Worm (Caenorhabditis elegans) whole organism, L1 larva: ENCODE measurements around the gene fbxa-156.
"Not testable (repeated sequence)": the region's sequence is repeated elsewhere in the genome, so short reads cannot be mapped to it uniquely, and the experiment has no call there.

Source experiments
- Y116A8C.19 ChIP-seq: sonication (generic microtip); optimal IDR thresholded peaks from 2 replicates; lab custom pipeline; 2016; ENCODE audit warnings: missing compliant biosample characterization, missing genetic modification characterization, borderline replicate concordance
- aha-1 ChIP-seq: fragments of 150-350 bp; optimal IDR thresholded peaks from 2 replicates; lab custom pipeline; 2014; ENCODE audit warnings: missing biosample characterization, missing genetic modification characterization
- alr-1 ChIP-seq: fragments of 200-800 bp; sonication (Bioruptor generic); optimal IDR thresholded peaks from 2 replicates; lab custom pipeline; 2018; ENCODE audit warnings: borderline replicate concordance, mild to moderate bottlenecking, missing genetic modification characterization, missing compliant biosample characterization
- blmp-1 ChIP-seq: fragments of 150-350 bp; optimal IDR thresholded peaks from 2 replicates; lab custom pipeline; 2014; ENCODE audit warnings: missing biosample characterization, missing genetic modification characterization
- ceh-63 ChIP-seq: fragments of 200-800 bp; sonication (Bioruptor generic); optimal IDR thresholded peaks from 2 replicates; lab custom pipeline; 2018; ENCODE audit warnings: mild to moderate bottlenecking, missing genetic modification characterization, missing compliant biosample characterization
- ceh-82 ChIP-seq, 3 experiments: fragments of 150-350 bp in 1 of 3; sonication (generic microtip) in 2 of 3; optimal IDR thresholded peaks; 2 replicates each; lab custom pipeline; 2014 to 2017; ENCODE audit warnings: missing biosample characterization in 3 of 3, missing genetic modification characterization in 3 of 3
- ces-1 ChIP-seq: fragments of 150-350 bp; optimal IDR thresholded peaks from 2 replicates; lab custom pipeline; 2014; ENCODE audit warnings: missing biosample characterization, missing genetic modification reagents, missing genetic modification characterization
- dpl-1 ChIP-seq, 3 experiments: fragments of 150-350 bp in 2 of 3; sonication (generic microtip) in 1 of 3; optimal IDR thresholded peaks; 2 replicates each; lab custom pipeline; 2014 to 2017; ENCODE audit warnings: missing biosample characterization in 3 of 3, missing genetic modification characterization in 3 of 3, missing genetic modification reagents in 3 of 3
- efl-1 ChIP-seq, 4 experiments: fragments of 150-350 bp; optimal IDR thresholded peaks in 3 of 4; peaks in 1 of 4; 1 replicate in 1 of 4; 2 replicates in 3 of 4; lab custom pipeline; 2014; ENCODE audit warnings: missing biosample characterization in 2 of 4, missing genetic modification characterization in 2 of 4, missing genetic modification reagents in 2 of 4
- fkh-10 ChIP-seq: sonication (generic microtip); optimal IDR thresholded peaks from 2 replicates; lab custom pipeline; 2017; ENCODE audit warnings: missing biosample characterization, missing genetic modification reagents, missing genetic modification characterization
- fkh-4 ChIP-seq: sonication (generic microtip); optimal IDR thresholded peaks from 2 replicates; lab custom pipeline; 2016; ENCODE audit warnings: missing compliant biosample characterization, missing genetic modification characterization, borderline replicate concordance
- hlh-4 ChIP-seq: sonication (generic microtip); optimal IDR thresholded peaks from 2 replicates; lab custom pipeline; 2016; ENCODE audit warnings: mild to moderate bottlenecking, missing genetic modification characterization, missing compliant biosample characterization
- hpl-2 ChIP-seq: fragments of 150-350 bp; optimal IDR thresholded peaks from 2 replicates; lab custom pipeline; 2014; ENCODE audit warnings: missing biosample characterization, missing genetic modification reagents, missing genetic modification characterization
- isw-1 ChIP-seq: fragments of 200-800 bp; sonication (Bioruptor generic); IDR thresholded peaks from 2 replicates; pipeline ENCODE4 v1.3.6; 2022; ENCODE audit warnings: missing genetic modification characterization, missing compliant biosample characterization
- lin-39 ChIP-seq: fragments of 150-350 bp; optimal IDR thresholded peaks from 2 replicates; lab custom pipeline; 2014; ENCODE audit warnings: missing biosample characterization, missing genetic modification reagents, missing genetic modification characterization
- lir-3 ChIP-seq: sonication (generic microtip); optimal IDR thresholded peaks from 2 replicates; lab custom pipeline; 2016; ENCODE audit warnings: mild to moderate bottlenecking, missing genetic modification characterization, moderate library complexity, missing compliant biosample characterization; ENCODE audit not compliant: poor library complexity
- mdl-1 ChIP-seq, 2 experiments: fragments of 150-350 bp; optimal IDR thresholded peaks; 2 replicates each; lab custom pipeline; 2014 to 2017; ENCODE audit warnings: missing biosample characterization in 2 of 2, missing genetic modification characterization in 2 of 2, inconsistent platforms in 1 of 2
- mef-2 ChIP-seq: fragments of 150-350 bp; optimal IDR thresholded peaks from 2 replicates; lab custom pipeline; 2014; ENCODE audit warnings: missing biosample characterization, missing genetic modification characterization
- nhr-11 ChIP-seq: fragments of 150-350 bp; optimal IDR thresholded peaks from 2 replicates; lab custom pipeline; 2014; ENCODE audit warnings: missing biosample characterization, missing genetic modification characterization
- nhr-28 ChIP-seq: fragments of 150-350 bp; optimal IDR thresholded peaks from 2 replicates; lab custom pipeline; 2014; ENCODE audit warnings: missing biosample characterization, missing genetic modification characterization
- nhr-77 ChIP-seq: fragments of 150-350 bp; optimal IDR thresholded peaks from 2 replicates; lab custom pipeline; 2014; ENCODE audit warnings: missing biosample characterization, missing genetic modification characterization
- nhr-90 ChIP-seq: sonication (generic microtip); optimal IDR thresholded peaks from 2 replicates; lab custom pipeline; 2016; ENCODE audit warnings: mild to moderate bottlenecking, missing genetic modification characterization, missing compliant biosample characterization; ENCODE audit not compliant: poor library complexity
- pax-3 ChIP-seq: fragments of 200-800 bp; sonication (Bioruptor generic); optimal IDR thresholded peaks from 2 replicates; lab custom pipeline; 2018; ENCODE audit warnings: mild to moderate bottlenecking, missing genetic modification characterization, moderate library complexity, missing compliant biosample characterization
- pqm-1 ChIP-seq: sonication (generic microtip); optimal IDR thresholded peaks from 3 replicates; lab custom pipeline; 2017; ENCODE audit warnings: missing biosample characterization, missing genetic modification characterization
- rnt-1 ChIP-seq: sonication (generic microtip); optimal IDR thresholded peaks from 2 replicates; lab custom pipeline; 2016; ENCODE audit warnings: mild to moderate bottlenecking, missing genetic modification characterization, moderate library complexity, missing compliant biosample characterization
- skn-1 ChIP-seq: fragments of 150-350 bp; optimal IDR thresholded peaks from 2 replicates; lab custom pipeline; 2014; ENCODE audit warnings: missing biosample characterization, missing genetic modification characterization
- sox-4 ChIP-seq: sonication (generic microtip); optimal IDR thresholded peaks from 2 replicates; lab custom pipeline; 2016; ENCODE audit warnings: missing genetic modification characterization, missing compliant biosample characterization
- sptf-1 ChIP-seq: fragments of 150-350 bp; optimal IDR thresholded peaks from 2 replicates; lab custom pipeline; 2014; ENCODE audit warnings: missing biosample characterization, missing genetic modification characterization
- tlp-1 ChIP-seq: fragments of 150-350 bp; optimal IDR thresholded peaks from 2 replicates; lab custom pipeline; 2014; ENCODE audit warnings: missing biosample characterization, missing genetic modification characterization
- unc-130 ChIP-seq: fragments of 150-350 bp; optimal IDR thresholded peaks from 2 replicates; lab custom pipeline; 2017; ENCODE audit warnings: missing biosample characterization, missing genetic modification characterization, inconsistent platforms
- unc-62 ChIP-seq: fragments of 150-350 bp; optimal IDR thresholded peaks from 2 replicates; lab custom pipeline; 2014; ENCODE audit warnings: missing biosample characterization, missing genetic modification reagents, missing genetic modification characterization
- xbp-1 ChIP-seq: sonication (generic microtip); optimal IDR thresholded peaks from 2 replicates; lab custom pipeline; 2016; ENCODE audit warnings: missing genetic modification characterization, missing compliant biosample characterization
- zag-1 ChIP-seq: fragments of 150-350 bp; optimal IDR thresholded peaks from 2 replicates; lab custom pipeline; 2014; ENCODE audit warnings: missing biosample characterization, missing genetic modification characterization
- zip-4 ChIP-seq: fragments of 200-800 bp; sonication (Bioruptor generic); optimal IDR thresholded peaks from 2 replicates; lab custom pipeline; 2018; ENCODE audit warnings: mild to moderate bottlenecking, missing genetic modification characterization, moderate library complexity, missing compliant biosample characterization
- ztf-11 ChIP-seq, 2 experiments: sonication (generic microtip); optimal IDR thresholded peaks; 2 replicates each; lab custom pipeline; 2016 to 2017; ENCODE audit warnings: missing genetic modification characterization in 2 of 2, missing biosample characterization in 1 of 2, missing compliant biosample characterization in 1 of 2
- ztf-4 ChIP-seq: fragments of 150-350 bp; optimal IDR thresholded peaks from 2 replicates; lab custom pipeline; 2014; ENCODE audit warnings: missing biosample characterization, missing genetic modification characterization

fbxa-156 gene

DNA sequence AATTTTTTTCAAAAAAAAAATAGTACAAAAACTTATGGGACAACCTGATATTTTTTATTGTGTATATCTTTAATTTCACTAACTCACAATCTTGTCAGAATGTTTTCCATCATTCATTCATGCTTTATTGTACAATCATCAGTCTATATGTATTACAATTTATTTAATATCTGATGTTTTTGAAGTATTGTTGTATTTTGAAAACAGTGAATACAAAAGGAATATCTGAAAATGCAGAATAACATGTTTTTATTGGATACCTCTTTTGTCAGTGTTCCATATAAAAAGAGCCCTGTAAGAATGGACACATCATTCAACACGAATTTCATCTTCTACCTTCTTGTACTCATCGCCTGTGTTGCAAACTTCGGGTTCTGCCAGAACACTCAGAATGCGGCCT is 7.2 kb upstream of the fbxa-156 start, which contains the start of gene C06H5.14:
TSS of gene C06H5.14 (plus strand) at position 301 of the 400 bp plus-strand sequence.
- not testable (repeated sequence) for TF ChIP-seq lir-3; xbp-1 (tag; lab: Kevin White, UChicago); hpl-2 (GFP tag; lab: Kevin White, UChicago)

DNA sequence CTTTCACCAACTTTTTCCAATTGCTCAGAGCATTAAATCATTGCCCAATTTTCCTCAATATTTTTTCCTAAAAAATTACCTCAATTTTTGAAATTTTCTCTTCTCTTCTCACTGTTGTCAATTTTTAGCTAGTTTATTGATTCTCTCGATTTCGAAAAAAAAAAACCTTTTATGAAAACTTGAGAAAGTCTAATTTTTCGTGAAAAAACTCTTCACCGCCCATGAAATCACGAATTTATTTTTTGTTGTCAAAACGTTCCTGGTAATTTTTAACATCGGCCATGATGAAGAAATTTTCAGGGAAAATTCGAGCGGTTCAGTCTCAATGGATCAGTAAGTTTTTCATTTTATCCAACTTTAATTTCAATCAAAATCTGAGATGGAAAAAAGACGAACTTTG is 2.9 kb upstream of the fbxa-156 start, which contains the start of gene fbxa-157:
TSS of gene fbxa-157 (plus strand) at position 301 of the 400 bp plus-strand sequence.
- no peak for TF ChIP-seq ztf-4 (tag; lab: Kevin White, UChicago)
- TF ChIP-seq rnt-1 (tag; lab: Kevin White, UChicago): no peak
- no peak for TF ChIP-seq ceh-63 (GFP tag; lab: Kevin White, UChicago)
- no peak for TF ChIP-seq nhr-28 (tag; lab: Kevin White, UChicago)
- no peak for TF ChIP-seq ztf-11 (tag; optimal IDR thresholded peaks at IDR 0.05; lab: Kevin White, UChicago)
- TF ChIP-seq efl-1 (optimal IDR thresholded peaks at IDR 0.05; lab: Kevin White, UChicago): no peak
- no peak for TF ChIP-seq efl-1 (GFP tag; optimal IDR thresholded peaks at IDR 0.05 in 1 of 2; lab: Kevin White, UChicago)
- no peak for TF ChIP-seq zag-1 (tag; lab: Kevin White, UChicago)
- TF ChIP-seq ces-1: no peak
- TF ChIP-seq unc-62 (GFP tag; lab: Kevin White, UChicago): no peak
- TF ChIP-seq alr-1 (tag; lab: Kevin White, UChicago): no peak
- TF ChIP-seq aha-1: no peak
- TF ChIP-seq unc-130: no peak
- TF ChIP-seq Y116A8C.19: no peak
- no peak for TF ChIP-seq lir-3
- no peak for TF ChIP-seq zip-4 (GFP tag; lab: Kevin White, UChicago)
- TF ChIP-seq fkh-10: no peak
- no peak for TF ChIP-seq tlp-1 (tag; lab: Kevin White, UChicago)
- no peak for TF ChIP-seq fkh-4 (tag; lab: Kevin White, UChicago)
- no peak for TF ChIP-seq sptf-1 (tag; lab: Kevin White, UChicago)
- TF ChIP-seq ceh-82 (tag; optimal IDR thresholded peaks at IDR 0.05; lab: Kevin White, UChicago): no peak

DNA sequence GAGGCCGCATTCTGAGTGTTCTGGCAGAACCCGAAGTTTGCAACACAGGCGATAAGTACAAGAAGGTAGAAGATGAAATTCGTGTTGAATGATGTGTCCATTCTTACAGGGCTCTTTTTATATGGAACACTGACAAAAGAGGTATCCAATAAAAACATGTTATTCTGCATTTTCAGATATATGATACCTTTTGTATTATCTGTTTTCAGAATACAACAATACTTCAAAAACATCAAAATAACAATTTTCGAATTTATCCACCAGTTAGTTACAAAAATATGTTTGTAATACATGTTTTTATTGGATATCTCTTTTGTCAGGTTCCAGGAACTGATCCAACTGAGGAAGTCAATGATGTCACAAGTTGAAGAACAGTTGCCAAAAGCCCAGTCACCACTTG is 1.1 kb upstream of the fbxa-156 start, which contains the start of gene C06H5.13:
TSS of gene C06H5.13 (minus strand) at position 101 of the 400 bp plus-strand sequence.
- not testable (repeated sequence) for TF ChIP-seq ceh-82 (tag; optimal IDR thresholded peaks at IDR 0.05; lab: Kevin White, UChicago); hlh-4 (tag; lab: Kevin White, UChicago); nhr-77

DNA sequence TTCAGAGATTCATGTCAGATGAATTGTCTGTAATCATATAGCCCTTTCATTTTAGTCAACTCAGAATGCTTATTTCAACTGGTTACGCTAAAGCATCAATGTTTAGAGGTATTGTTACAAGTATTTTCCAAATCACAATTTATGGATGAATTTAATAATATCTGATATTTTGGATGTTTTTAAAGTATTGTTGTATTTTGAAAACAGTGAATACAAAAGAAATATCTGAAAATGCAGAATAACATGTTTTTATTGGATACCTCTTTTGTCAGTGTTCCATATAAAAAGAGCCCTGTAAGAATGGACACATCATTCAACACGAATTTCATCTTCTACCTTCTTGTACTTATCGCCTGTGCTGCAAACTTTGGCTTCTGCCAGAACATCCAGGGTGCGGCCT is 2.1 kb downstream of the fbxa-156 start, which contains the start of gene C06H5.12:
TSS of gene C06H5.12 (plus strand) at position 301 of the 400 bp plus-strand sequence.
- not testable (repeated sequence) for TF ChIP-seq lin-39, nhr-11, sptf-1 (tag; lab: Kevin White, UChicago)

DNA sequence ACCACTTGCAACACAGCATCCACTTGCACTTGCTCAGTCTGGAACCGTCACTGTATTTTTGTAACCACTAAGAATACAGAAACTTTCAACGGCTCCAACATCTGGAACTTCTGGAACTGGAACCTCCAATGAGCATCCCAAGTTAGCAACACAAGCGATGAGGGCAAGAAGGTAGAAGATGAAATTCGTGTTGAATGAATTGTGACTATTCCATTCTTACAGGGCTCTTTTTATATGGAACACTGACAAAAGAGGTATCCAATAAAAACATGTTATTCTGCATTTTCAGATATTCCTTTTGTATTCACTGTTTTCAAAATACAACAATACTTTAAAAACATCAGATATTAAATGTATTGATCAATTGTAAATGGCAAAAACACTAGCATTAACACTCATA is 2.6 kb downstream of the fbxa-156 start, which contains the start of gene C06H5.11:
TSS of gene C06H5.11 (minus strand) at position 101 of the 400 bp plus-strand sequence.
- not testable (repeated sequence) for TF ChIP-seq efl-1 (optimal IDR thresholded peaks at IDR 0.05; lab: Kevin White, UChicago); efl-1 (GFP tag; optimal IDR thresholded peaks at IDR 0.05 in 1 of 2; lab: Kevin White, UChicago); hlh-4 (tag; lab: Kevin White, UChicago); dpl-1 (GFP tag; optimal IDR thresholded peaks at IDR 0.05; lab: Kevin White, UChicago)
- TF ChIP-seq, all 84 proteins: peak for 0; not testable (repeated sequence) for 84

DNA sequence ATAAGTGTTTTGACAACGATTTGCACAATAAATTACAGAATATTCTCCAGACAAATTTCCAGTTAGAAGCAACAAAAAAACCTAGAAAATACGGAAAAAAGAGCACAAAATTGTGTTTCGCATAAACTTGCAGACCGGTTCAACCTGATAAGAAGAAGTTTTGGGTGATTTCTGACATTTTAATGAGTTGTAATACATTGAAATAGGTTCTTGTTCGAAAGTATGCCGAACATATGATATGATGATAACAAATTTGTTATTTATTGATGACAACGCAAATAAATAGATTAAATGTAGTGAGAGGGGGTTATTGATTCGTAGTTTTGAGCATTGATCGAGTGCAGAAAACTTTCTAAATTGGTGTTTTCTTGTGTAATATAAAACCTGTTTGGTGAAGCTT is 5.3 kb downstream of the fbxa-156 start:
- TF ChIP-seq sox-4 (tag; lab: Kevin White, UChicago): no peak
- TF ChIP-seq pqm-1 (tag; lab: Kevin White, UChicago): no peak
- no peak for TF ChIP-seq nhr-90 (tag; lab: Kevin White, UChicago)
- no peak for TF ChIP-seq pax-3
- no peak for TF ChIP-seq isw-1 (GFP tag; lab: Robert Waterston, UW)
- TF ChIP-seq mdl-1 (tag; optimal IDR thresholded peaks at IDR 0.05; lab: Kevin White, UChicago): no peak
- TF ChIP-seq blmp-1: no peak
- TF ChIP-seq skn-1 (tag; lab: Kevin White, UChicago): no peak
- no peak for TF ChIP-seq mef-2
- no peak for TF ChIP-seq xbp-1 (tag; lab: Kevin White, UChicago)
